Fruit fly (Drosophila melanogaster): ENCODE measurements around the gene CG33061.

Gene CG33061

DNA sequence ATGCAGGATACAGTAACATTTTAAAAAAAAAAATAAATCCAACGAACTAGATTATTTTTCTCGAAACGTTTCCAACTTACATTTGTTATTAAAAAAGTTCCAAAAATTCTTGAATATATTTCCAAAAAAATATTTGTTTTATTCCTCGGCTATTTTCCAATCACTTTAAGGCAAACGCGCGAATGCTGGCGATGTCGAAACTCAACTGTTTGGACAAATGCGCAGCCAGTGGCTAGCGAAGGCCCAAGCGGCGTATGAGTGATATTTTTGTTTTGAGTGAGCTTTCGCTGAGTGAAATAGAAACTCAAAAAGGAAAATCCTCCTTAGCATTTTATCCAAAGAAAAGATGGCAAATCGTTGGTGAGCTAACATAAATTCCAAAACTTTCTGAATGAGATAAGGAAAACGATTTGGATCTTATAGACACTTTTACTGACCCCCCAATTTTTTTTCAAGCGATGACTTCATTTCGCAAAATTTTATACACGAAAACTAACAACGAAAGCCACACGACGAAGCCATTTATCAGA is 29.7 kb downstream of the CG33061 start, which contains the start of gene ringer:
Gene ringer (minus strand): TSS at position 210 of the 530 bp plus-strand sequence.
- TF ChIP-seq CG8359 (GFP tag; optimal IDR thresholded peaks at IDR 0.05; ENCODE audit: borderline replicate concordance) = no peak
- no peak for TF ChIP-seq sna (GFP tag; IDR thresholded peaks at IDR 0.05; ENCODE audit: partially characterized antibody)
- TF ChIP-seq grn (GFP tag; optimal IDR thresholded peaks at IDR 0.05) = no peak
- TF ChIP-seq Adf1 (GFP tag; IDR thresholded peaks at IDR 0.05) = peak; percentile 8; the same call in 1 of the 2 replicates
- TF ChIP-seq abd-A (tag; optimal IDR thresholded peaks at IDR 0.05) = no peak
- no peak for TF ChIP-seq CG17802 (tag; optimal IDR thresholded peaks at IDR 0.05)
- no peak for TF ChIP-seq CG10366 (GFP tag; IDR thresholded peaks at IDR 0.05)
- TF ChIP-seq CG7786 (GFP tag; optimal IDR thresholded peaks at IDR 0.05) = no peak
- TF ChIP-seq jigr1 (GFP tag; IDR thresholded peaks at IDR 0.05) = no peak
- TF ChIP-seq CG17912 (GFP tag; optimal IDR thresholded peaks at IDR 0.05) = no peak
- 0 out of 2 replicates have a peak, but pooled peaks have one; percentile 39 for TF ChIP-seq slbo (GFP tag; IDR thresholded peaks at IDR 0.05)
- no peak for TF ChIP-seq CoRest (tag; optimal IDR thresholded peaks at IDR 0.05)
- TF ChIP-seq nerfin-2 (GFP tag; IDR thresholded peaks at IDR 0.05; ENCODE audit: partially characterized antibody) = no peak
- TF ChIP-seq CG10565 (GFP tag; optimal IDR thresholded peaks at IDR 0.05) = no peak
- no peak for TF ChIP-seq slp2 (GFP tag; optimal IDR thresholded peaks at IDR 0.05)
- TF ChIP-seq sens (GFP tag) = no peak
- no peak for TF ChIP-seq CG14667 (GFP tag; IDR thresholded peaks at IDR 0.05)
- TF ChIP-seq ci (GFP tag; IDR thresholded peaks at IDR 0.05) = no peak
- TF ChIP-seq lab (GFP tag; optimal IDR thresholded peaks at IDR 0.05) = peak; percentile 12
- TF ChIP-seq eyg (GFP tag; optimal IDR thresholded peaks at IDR 0.05) = no peak
- TF ChIP-seq CG2120 (GFP tag; optimal IDR thresholded peaks at IDR 0.05) = peak; percentile 29
- TF ChIP-seq NK7.1 (GFP tag; optimal IDR thresholded peaks at IDR 0.05) = no peak
- TF ChIP-seq CG8478 (optimal IDR thresholded peaks at IDR 0.05) = no peak
- TF ChIP-seq Ets97D (GFP tag; optimal IDR thresholded peaks at IDR 0.05) = no peak
- TF ChIP-seq E2f1 (GFP tag; IDR thresholded peaks at IDR 0.05) = no peak
- no peak for TF ChIP-seq CG33213 (GFP tag; optimal IDR thresholded peaks at IDR 0.05)
- TF ChIP-seq sug (tag; optimal IDR thresholded peaks at IDR 0.05) = peak; percentile 25
- TF ChIP-seq CG13123 (GFP tag; optimal IDR thresholded peaks at IDR 0.05) = no peak
- TF ChIP-seq CG18011 (GFP tag; optimal IDR thresholded peaks at IDR 0.05) = no peak
- no peak for TF ChIP-seq CG6272 (GFP tag; IDR thresholded peaks at IDR 0.05)
- peak; percentile 9 for TF ChIP-seq CG10543 (GFP tag; optimal IDR thresholded peaks at IDR 0.05)
- no peak for TF ChIP-seq CG10654 (GFP tag; optimal IDR thresholded peaks at IDR 0.05)
- no peak for TF ChIP-seq Hmx (GFP tag; optimal IDR thresholded peaks at IDR 0.05)
- TF ChIP-seq dati (GFP tag; IDR thresholded peaks at IDR 0.05) = no peak
- TF ChIP-seq HLH4C (GFP tag; IDR thresholded peaks at IDR 0.05; ENCODE audit: partially characterized antibody) = no peak
- no peak for TF ChIP-seq en (GFP tag; optimal IDR thresholded peaks at IDR 0.05)
- no peak for TF ChIP-seq wek (GFP tag; optimal IDR thresholded peaks at IDR 0.05)
- no peak for TF ChIP-seq dmrt99B (tag; optimal IDR thresholded peaks at IDR 0.05)
- no peak for TF ChIP-seq corto (GFP tag; optimal IDR thresholded peaks at IDR 0.05)
- no peak for TF ChIP-seq Dref (GFP tag; IDR thresholded peaks at IDR 0.05)
- TF ChIP-seq CG1792 (GFP tag; optimal IDR thresholded peaks at IDR 0.05) = no peak
- no peak for TF ChIP-seq ind (GFP tag; optimal IDR thresholded peaks at IDR 0.05)
- TF ChIP-seq Mes4 (GFP tag; optimal IDR thresholded peaks at IDR 0.05) = no peak
- no peak for TF ChIP-seq chif (GFP tag; optimal IDR thresholded peaks at IDR 0.05)
- TF ChIP-seq CG11398 (GFP tag; optimal IDR thresholded peaks at IDR 0.05) = no peak
- peak; percentile 27 for TF ChIP-seq CG3281 (GFP tag; optimal IDR thresholded peaks at IDR 0.05)
- TF ChIP-seq CG13775 (GFP tag; optimal IDR thresholded peaks at IDR 0.05) = no peak
- no peak for TF ChIP-seq croc (GFP tag; conservative IDR thresholded peaks at IDR 0.05)
- TF ChIP-seq CG8290 (GFP tag; optimal IDR thresholded peaks at IDR 0.05) = no peak
- TF ChIP-seq CG8290 (tag; optimal IDR thresholded peaks at IDR 0.05) = peak in 1 of 2 experiments; percentile 52
- TF ChIP-seq CG16815 (GFP tag; optimal IDR thresholded peaks at IDR 0.05) = no peak
- no peak for TF ChIP-seq exex (tag; optimal IDR thresholded peaks at IDR 0.05)
